Worm (Caenorhabditis elegans) whole organism, mixed stage, embryonic: ENCODE results near the gene clec-182.

Source experiments
- ces-1 ChIP-seq: fragments of 150-350 bp; optimal IDR thresholded peaks from 2 replicates; lab custom pipeline; 2014; ENCODE audit warnings: missing biosample characterization, missing genetic modification reagents, missing genetic modification characterization
- cnd-1 ChIP-seq: fragments of 200-800 bp; sonication (Bioruptor generic); optimal IDR thresholded peaks from 2 replicates; lab custom pipeline; 2018; ENCODE audit warnings: mild to moderate bottlenecking, missing genetic modification characterization, missing compliant biosample characterization
- drap-1 ChIP-seq: fragments of 200-800 bp; sonication (Bioruptor generic); optimal IDR thresholded peaks from 3 replicates; lab custom pipeline; 2018; ENCODE audit warnings: mild to moderate bottlenecking, missing genetic modification characterization, missing compliant biosample characterization
- flh-1 ChIP-seq: fragments of 200-800 bp; sonication (Bioruptor generic); optimal IDR thresholded peaks from 2 replicates; lab custom pipeline; 2018; ENCODE audit warnings: mild to moderate bottlenecking, missing genetic modification characterization, moderate library complexity, missing compliant biosample characterization
- hlh-1 ChIP-seq: fragments of 150-350 bp; optimal IDR thresholded peaks from 2 replicates; lab custom pipeline; 2014; ENCODE audit warnings: missing biosample characterization, missing genetic modification reagents, missing genetic modification characterization
- lin-13 ChIP-seq: fragments of 150-350 bp; optimal IDR thresholded peaks from 2 replicates; lab custom pipeline; 2014; ENCODE audit warnings: missing biosample characterization, missing genetic modification characterization
- lsy-2 ChIP-seq: fragments of 150-350 bp; optimal IDR thresholded peaks from 2 replicates; lab custom pipeline; 2014; ENCODE audit warnings: missing biosample characterization, missing genetic modification characterization
- nhr-12 ChIP-seq: fragments of 150-350 bp; optimal IDR thresholded peaks from 2 replicates; lab custom pipeline; 2014; ENCODE audit warnings: missing biosample characterization, missing genetic modification characterization
- nhr-237 ChIP-seq: fragments of 150-350 bp; optimal IDR thresholded peaks from 2 replicates; lab custom pipeline; 2014; ENCODE audit warnings: missing biosample characterization, missing genetic modification characterization
- nhr-28 ChIP-seq: fragments of 150-350 bp; optimal IDR thresholded peaks from 2 replicates; lab custom pipeline; 2014; ENCODE audit warnings: missing biosample characterization, missing genetic modification characterization
- ztf-11 ChIP-seq: fragments of 150-350 bp; optimal IDR thresholded peaks from 2 replicates; lab custom pipeline; 2014; ENCODE audit warnings: missing biosample characterization, missing genetic modification characterization

- no peak for TF ChIP-seq ces-1 (GFP tag; lab: Kevin White, UChicago)
- no peak for TF ChIP-seq nhr-28 (tag; lab: Kevin White, UChicago)
- TF ChIP-seq drap-1 (GFP tag; lab: Kevin White, UChicago) = no peak
- TF ChIP-seq hlh-1 (tag; lab: Kevin White, UChicago) = no peak
- TF ChIP-seq flh-1 = no peak
- TF ChIP-seq nhr-12 (tag; lab: Kevin White, UChicago) = no peak
- TF ChIP-seq nhr-237 (tag; lab: Kevin White, UChicago) = no peak
- no peak for TF ChIP-seq cnd-1 (tag; lab: Kevin White, UChicago)
- TF ChIP-seq lin-13 (tag; lab: Kevin White, UChicago) = no peak
- TF ChIP-seq lsy-2 = no peak
- TF ChIP-seq ztf-11 (tag; lab: Kevin White, UChicago) = no peak
Observed at ce11 chrIV:8761896-8762295, 36.3 kb downstream of the clec-182 start, which contains the start of the genes F20C5.11 and klp-11.
